Worm (Caenorhabditis elegans): ENCODE measurements around the gene twk-43.

ce11 chrV:13375861-13376260 is 29.8 kb downstream of the twk-43 start:
- TF ChIP-seq ama-1 (optimal IDR thresholded peaks at IDR 0.05) (no peak), flt-1 (GFP tag; IDR thresholded peaks at IDR 0.05) (no peak), tra-4 (tag; optimal IDR thresholded peaks at IDR 0.05) (no peak), ceh-36 (tag; optimal IDR thresholded peaks at IDR 0.05) (no peak), scrt-1 (GFP tag; IDR thresholded peaks at IDR 0.05) (no peak), B0310.2 (tag; optimal IDR thresholded peaks at IDR 0.05) (no peak), hmbx-1 (tag; optimal IDR thresholded peaks at IDR 0.05) (no peak), sea-1 (GFP tag; conservative IDR thresholded peaks at IDR 0.05) (no peak), tbx-11 (GFP tag; IDR thresholded peaks at IDR 0.05) (no peak), ets-7 (tag; optimal IDR thresholded peaks at IDR 0.05) (no peak)
